Fruit fly (Drosophila melanogaster): Measurements from ENCODE around the gene Klp98A.

dm6 chr3R:27558660-27559319 lies at the start of gene Klp98A:
- TF ChIP-seq psq (optimal IDR thresholded peaks at IDR 0.05) (no peak), ttk (optimal IDR thresholded peaks at IDR 0.05) (no peak)
